Worm (Caenorhabditis elegans): ENCODE data around the gene EEED8.12.

DNA sequence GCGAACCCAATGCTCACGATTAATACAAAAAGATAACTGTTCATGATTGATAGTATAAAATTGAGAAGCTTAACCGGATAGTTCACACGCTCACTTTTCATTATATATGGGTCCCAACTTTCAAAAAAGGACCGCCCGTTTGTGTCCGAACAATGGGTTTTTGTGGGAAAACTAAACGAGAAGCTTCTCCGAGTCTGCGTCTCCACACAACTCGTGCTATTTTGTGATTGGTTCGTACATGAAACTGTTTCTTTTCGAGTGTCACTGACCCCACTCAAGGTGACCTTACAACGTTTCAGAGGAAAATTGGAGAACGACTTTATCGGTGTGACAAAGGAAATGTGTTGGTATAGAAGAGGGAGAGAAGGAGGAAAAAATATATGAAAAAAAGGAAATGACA is 28.0 kb upstream of the EEED8.12 start, which contains the start of gene dct-5:
- TF ChIP-seq K12H6.12 (tag; optimal IDR thresholded peaks at IDR 0.05) (no peak), dpff-1 (tag; optimal IDR thresholded peaks at IDR 0.05) (no peak), nfya-2 (GFP tag; IDR thresholded peaks at IDR 0.05) (no peak), pbrm-1 (GFP tag; IDR thresholded peaks at IDR 0.05) (no peak)
